Worm (Caenorhabditis elegans): ENCODE data around the gene R04E5.8.

Gene R04E5.8

ce11 chrX:8762927-8763326 lies 43.0 kb downstream of the R04E5.8 start:
- peak; percentile 9 for TF ChIP-seq unc-55 (GFP tag; optimal IDR thresholded peaks at IDR 0.05)
- no peak for TF ChIP-seq ets-4 (tag; optimal IDR thresholded peaks at IDR 0.05)
- peak; percentile 8 for TF ChIP-seq rnt-1 (tag; optimal IDR thresholded peaks at IDR 0.05)
- TF ChIP-seq ceh-18 (tag; optimal IDR thresholded peaks at IDR 0.05): peak; percentile 58

ce11 chrX:8761497-8761896 lies 44.4 kb downstream of the R04E5.8 start, which contains the start of gene M02D8.5:
Gene M02D8.5, minus strand, starts transcription at chrX:8761597.
- TF ChIP-seq elt-2 (tag; optimal IDR thresholded peaks at IDR 0.05): no peak
- no peak for TF ChIP-seq elt-4 (tag; optimal IDR thresholded peaks at IDR 0.05)
- no peak for TF ChIP-seq ceh-18 (tag; optimal IDR thresholded peaks at IDR 0.05)
- TF ChIP-seq ceh-45 (GFP tag; IDR thresholded peaks at IDR 0.05): no peak
- TF ChIP-seq syd-9 (tag; optimal IDR thresholded peaks at IDR 0.05): no peak
- no peak for TF ChIP-seq ztf-16 (tag; optimal IDR thresholded peaks at IDR 0.05)

- no peak for TF ChIP-seq Y22D7AL.16 (tag; optimal IDR thresholded peaks at IDR 0.05)
- no peak for TF ChIP-seq pax-1 (tag; optimal IDR thresholded peaks at IDR 0.05)
- TF ChIP-seq lim-6 (tag; optimal IDR thresholded peaks at IDR 0.05): no peak
- TF ChIP-seq unc-3 (GFP tag; conservative IDR thresholded peaks at IDR 0.05): no peak
- TF ChIP-seq unc-3 (tag; optimal IDR thresholded peaks at IDR 0.05): no peak
- TF ChIP-seq C08G9.2 (tag; optimal IDR thresholded peaks at IDR 0.05): no peak
- TF ChIP-seq mec-3 (tag; optimal IDR thresholded peaks at IDR 0.05; ENCODE audit: borderline replicate concordance): no peak
- TF ChIP-seq pqm-1 (tag; optimal IDR thresholded peaks at IDR 0.05): no peak
- TF ChIP-seq ceh-30 (tag; optimal IDR thresholded peaks at IDR 0.05): no peak
- TF ChIP-seq che-1 (tag; optimal IDR thresholded peaks at IDR 0.05): no peak
These were observed 44.9 kb downstream of the R04E5.8 start for ce11 chrX:8761060-8761459.

ce11 chrX:8755987-8756386 lies 49.9 kb downstream of the R04E5.8 start:
- no peak for TF ChIP-seq elt-2 (tag; optimal IDR thresholded peaks at IDR 0.05)
- TF ChIP-seq ceh-18 (tag; optimal IDR thresholded peaks at IDR 0.05): no peak
- no peak for TF ChIP-seq K09A11.1 (tag; optimal IDR thresholded peaks at IDR 0.05; ENCODE audit: insufficient read depth)
- TF ChIP-seq hlh-30 (tag; optimal IDR thresholded peaks at IDR 0.05; ENCODE audit: insufficient read depth): no peak
- TF ChIP-seq ref-2 (tag; optimal IDR thresholded peaks at IDR 0.05): no peak
- TF ChIP-seq gmeb-2 (tag; optimal IDR thresholded peaks at IDR 0.05): no peak
- TF ChIP-seq odd-2 (tag; optimal IDR thresholded peaks at IDR 0.05): no peak
- no peak for TF ChIP-seq C38D4.7 (GFP tag; optimal IDR thresholded peaks at IDR 0.05)
- TF ChIP-seq unc-3 (GFP tag; conservative IDR thresholded peaks at IDR 0.05): no peak
- no peak for TF ChIP-seq unc-3 (tag; optimal IDR thresholded peaks at IDR 0.05)
- no peak for TF ChIP-seq K02D7.2 (tag; optimal IDR thresholded peaks at IDR 0.05)
- no peak for TF ChIP-seq T23F11.4 (GFP tag; optimal IDR thresholded peaks at IDR 0.05)
- no peak for TF ChIP-seq nhr-11 (tag; optimal IDR thresholded peaks at IDR 0.05)
- no peak for TF ChIP-seq pha-4 (tag; optimal IDR thresholded peaks at IDR 0.05)
- TF ChIP-seq ztf-16 (tag; optimal IDR thresholded peaks at IDR 0.05): no peak
- no peak for TF ChIP-seq che-1 (tag; optimal IDR thresholded peaks at IDR 0.05)
- no peak for TF ChIP-seq nhr-232 (tag; optimal IDR thresholded peaks at IDR 0.05)
- TF ChIP-seq madf-2 (tag; optimal IDR thresholded peaks at IDR 0.05): no peak
- no peak for TF ChIP-seq mec-3 (tag; optimal IDR thresholded peaks at IDR 0.05; ENCODE audit: borderline replicate concordance)
- TF ChIP-seq pha-2 (tag; optimal IDR thresholded peaks at IDR 0.05): no peak

- TF ChIP-seq ceh-2 (tag; optimal IDR thresholded peaks at IDR 0.05): no peak
These were observed 51.6 kb downstream of the R04E5.8 start for ce11 chrX:8754285-8754795.

- TF ChIP-seq hlh-8 (tag; optimal IDR thresholded peaks at IDR 0.05) (no peak), unc-86 (tag; optimal IDR thresholded peaks at IDR 0.05) (no peak), ahr-1 (tag; optimal IDR thresholded peaks at IDR 0.05) (no peak), fkh-6 (tag; optimal IDR thresholded peaks at IDR 0.05) (no peak), unc-42 (tag; optimal IDR thresholded peaks at IDR 0.05) (no peak), pax-1 (tag; optimal IDR thresholded peaks at IDR 0.05) (no peak), elt-2 (tag; optimal IDR thresholded peaks at IDR 0.05) (peak; percentile 47), nhr-232 (tag; optimal IDR thresholded peaks at IDR 0.05) (no peak), lin-11 (tag; optimal IDR thresholded peaks at IDR 0.05) (no peak), ceh-30 (tag; optimal IDR thresholded peaks at IDR 0.05) (no peak), hlh-30 (tag; optimal IDR thresholded peaks at IDR 0.05; ENCODE audit: insufficient read depth) (peak; percentile 44)
These were observed 53.4 kb downstream of the R04E5.8 start for ce11 chrX:8752546-8752945.
